In the genomic region with DNA sequence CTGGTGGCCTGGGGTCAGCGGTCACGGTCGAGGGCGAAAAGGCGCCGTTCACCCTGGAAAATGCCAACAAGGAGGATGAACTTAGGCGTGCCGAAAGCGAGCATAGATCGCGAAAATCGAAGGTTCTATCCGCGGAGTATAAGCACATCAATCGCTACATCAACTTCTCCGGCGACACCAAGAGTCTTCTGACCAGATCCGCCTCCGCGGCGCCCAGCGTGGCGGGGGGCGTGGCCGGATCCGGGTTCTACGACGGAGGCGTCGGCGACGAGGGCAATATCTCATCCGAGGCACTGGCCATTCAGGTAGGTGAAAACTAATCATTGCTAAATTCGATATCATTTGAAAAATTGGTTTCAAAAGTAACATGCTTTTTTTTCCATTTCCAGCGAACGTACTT, we compare ENCODE assay signal across 2 fruit fly cellular contexts.
TF ChIP-seq lines count a peak whose summit lies in the region.

No protein-coding gene starts in this region.

- TF ChIP-seq CTCF in whole organism, embryonic (GFP tag; optimal IDR thresholded peaks at IDR 0.05; lab: Kevin White, UChicago) = no peak

TF ChIP-seq in whole organism, embryonic, 481 proteins besides CTCF, POLR2A, EP300 and RAD21:
- TF ChIP-seq tio (GFP tag; optimal IDR thresholded peaks at IDR 0.05; lab: Kevin White, UChicago) = no peak
- peak; percentile 42 for TF ChIP-seq Med (GFP tag; lab: Kevin White, UChicago)

TF ChIP-seq in whole organism, wandering third instar larva, 38 proteins besides CTCF, POLR2A, EP300 and RAD21:
- TF ChIP-seq Rel (GFP tag; optimal IDR thresholded peaks at IDR 0.05; lab: Kevin White, UChicago) = no peak
- TF ChIP-seq Rel (tag; optimal IDR thresholded peaks at IDR 0.05; lab: Kevin White, UChicago) = no peak
- TF ChIP-seq Jra (GFP tag; optimal IDR thresholded peaks at IDR 0.05; lab: Kevin White, UChicago) = no peak
- no peak for TF ChIP-seq Vsx2 (GFP tag; optimal IDR thresholded peaks at IDR 0.05; lab: Kevin White, UChicago; ENCODE audit: partially characterized antibody)
- peak; percentile 94 for TF ChIP-seq Dfd (GFP tag; optimal IDR thresholded peaks at IDR 0.05; lab: Kevin White, UChicago)
- TF ChIP-seq Myc (optimal IDR thresholded peaks at IDR 0.05; lab: Kevin White, UChicago) = no peak
